Worm (Caenorhabditis elegans): ENCODE data around the gene K09C6.10.

DNA sequence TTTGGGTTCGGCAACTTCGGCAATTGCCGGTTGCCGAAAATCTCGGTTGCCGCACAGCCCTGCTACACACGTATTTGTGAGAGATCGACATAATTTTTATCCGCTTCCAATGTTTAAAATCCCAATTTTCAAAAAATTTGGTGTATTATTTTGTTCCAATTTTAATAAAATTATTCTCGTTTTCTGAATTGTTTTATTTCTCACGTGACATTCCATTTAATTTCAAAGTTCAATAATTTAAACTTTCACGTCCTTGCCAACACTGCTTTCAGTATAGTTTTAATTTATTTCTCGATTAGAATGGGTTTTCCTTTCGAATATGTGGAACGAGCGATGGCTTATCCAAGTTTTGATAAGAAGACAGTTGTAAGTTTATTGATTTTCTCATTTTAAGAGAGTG is 17.3 kb downstream of the K09C6.10 start, which contains the start of gene K09C6.2:
- TF ChIP-seq egl-27 (tag; optimal IDR thresholded peaks at IDR 0.05) (no peak), unc-130 (GFP tag; optimal IDR thresholded peaks at IDR 0.05) (no peak), zag-1 (tag; optimal IDR thresholded peaks at IDR 0.05) (no peak), mdl-1 (tag; optimal IDR thresholded peaks at IDR 0.05) (no peak), R02D3.7 (tag; optimal IDR thresholded peaks at IDR 0.05) (no peak), ZK546.5 (tag; optimal IDR thresholded peaks at IDR 0.05) (no peak), rbr-2 (tag; optimal IDR thresholded peaks at IDR 0.05) (no peak), fkh-10 (GFP tag; optimal IDR thresholded peaks at IDR 0.05) (no peak), nhr-76 (tag; optimal IDR thresholded peaks at IDR 0.05) (no peak), snpc-4 (tag; optimal IDR thresholded peaks at IDR 0.05) (no peak), pha-4 (GFP tag; IDR thresholded peaks at IDR 0.05) (no peak), pha-4 (tag; optimal IDR thresholded peaks at IDR 0.05) (no peak), lir-3 (tag; optimal IDR thresholded peaks at IDR 0.05) (no peak), unc-39 (tag; optimal IDR thresholded peaks at IDR 0.05) (no peak)
